Fruit fly (Drosophila melanogaster) whole organism, pupa: ENCODE measurements around the gene out.

Experiments
- CG10348 ChIP-seq: fragments of 200-800 bp; sonication (Bioruptor generic); IDR thresholded peaks from 2 replicates; pipeline ENCODE4 v1.3.6; 2022; ENCODE audit warnings: missing biosample characterization, missing genetic modification characterization
- CG12605 ChIP-seq: fragments of 200-800 bp; sonication (Bioruptor generic); IDR thresholded peaks from 2 replicates; pipeline ENCODE4 v1.3.6; 2022; ENCODE audit warnings: missing biosample characterization, missing genetic modification characterization
- CG13204 ChIP-seq: fragments of 200-800 bp; sonication (Bioruptor generic); optimal IDR thresholded peaks from 2 replicates; lab custom pipeline; 2018; ENCODE audit warnings: missing biosample characterization, mild to moderate bottlenecking, missing genetic modification characterization, moderate library complexity
- CG14655 ChIP-seq: fragments of 200-800 bp; sonication (Bioruptor generic); optimal IDR thresholded peaks from 3 replicates; lab custom pipeline; 2017; ENCODE audit warnings: mild to moderate bottlenecking, missing biosample characterization, missing genetic modification reagents, missing genetic modification characterization
- CG15710 ChIP-seq: fragments of 200-800 bp; sonication (Bioruptor generic); optimal IDR thresholded peaks from 2 replicates; lab custom pipeline; 2018; ENCODE audit warnings: missing biosample characterization, mild to moderate bottlenecking, missing genetic modification characterization, moderate library complexity
- CG17806 ChIP-seq: fragments of 200-800 bp; sonication (Bioruptor generic); optimal IDR thresholded peaks from 2 replicates; lab custom pipeline; 2018; ENCODE audit warnings: missing biosample characterization, mild to moderate bottlenecking, missing genetic modification characterization, moderate library complexity
- CG32121 ChIP-seq: fragments of 200-800 bp; sonication (Bioruptor generic); IDR thresholded peaks from 2 replicates; pipeline ENCODE4 v1.3.6; 2022; ENCODE audit warnings: missing biosample characterization, missing genetic modification characterization
- CG34367 ChIP-seq: fragments of 200-800 bp; sonication (Bioruptor generic); optimal IDR thresholded peaks from 2 replicates; lab custom pipeline; 2018; ENCODE audit warnings: missing biosample characterization, mild to moderate bottlenecking, missing genetic modification characterization
- CG4496 ChIP-seq: fragments of 200-800 bp; sonication (Bioruptor generic); IDR thresholded peaks from 3 replicates; pipeline ENCODE4 v1.3.6; 2022; ENCODE audit warnings: missing biosample characterization, missing genetic modification characterization
- CG8159 ChIP-seq: fragments of 200-800 bp; sonication (Bioruptor generic); optimal IDR thresholded peaks from 3 replicates; lab custom pipeline; 2018; ENCODE audit warnings: missing biosample characterization, mild to moderate bottlenecking, missing genetic modification characterization, moderate library complexity
- CG8301 ChIP-seq: fragments of 200-800 bp; sonication (Bioruptor generic); optimal IDR thresholded peaks from 2 replicates; lab custom pipeline; 2018; ENCODE audit warnings: missing biosample characterization, mild to moderate bottlenecking, missing genetic modification characterization
- CG9948 ChIP-seq: fragments of 200-800 bp; sonication (Bioruptor generic); optimal IDR thresholded peaks from 2 replicates; lab custom pipeline; 2018; ENCODE audit warnings: missing biosample characterization, mild to moderate bottlenecking, missing genetic modification characterization, moderate library complexity
- D1 ChIP-seq: fragments of 200-800 bp; sonication (Bioruptor generic); optimal IDR thresholded peaks from 2 replicates; lab custom pipeline; 2018; ENCODE audit warnings: missing biosample characterization, mild to moderate bottlenecking, missing genetic modification characterization, moderate library complexity
- EcR ChIP-seq: fragments of 200-800 bp; sonication (Bioruptor generic); optimal IDR thresholded peaks from 3 replicates; lab custom pipeline; 2019; ENCODE audit warnings: missing biosample characterization, missing genetic modification characterization, mild to moderate bottlenecking, moderate library complexity, missing genetic modification reagents
- Ets98B ChIP-seq: fragments of 200-800 bp; sonication (Bioruptor generic); IDR thresholded peaks from 2 replicates; pipeline ENCODE4 v1.3.6; 2022; ENCODE audit warnings: missing biosample characterization, missing genetic modification characterization
- Pif1A ChIP-seq: fragments of 200-800 bp; sonication (Bioruptor generic); optimal IDR thresholded peaks from 3 replicates; lab custom pipeline; 2016; ENCODE audit warnings: missing biosample characterization, missing genetic modification characterization
- Pif1B ChIP-seq: fragments of 200-800 bp; sonication (Bioruptor generic); optimal IDR thresholded peaks from 3 replicates; lab custom pipeline; 2016; ENCODE audit warnings: missing biosample characterization, missing genetic modification characterization
- Snoo ChIP-seq: fragments of 200-800 bp; sonication (Bioruptor generic); optimal IDR thresholded peaks from 3 replicates; lab custom pipeline; 2017; ENCODE audit warnings: missing biosample characterization, mild to moderate bottlenecking, missing genetic modification characterization, inconsistent platforms
- fd96Ca ChIP-seq: fragments of 200-800 bp; sonication (Bioruptor generic); IDR thresholded peaks from 3 replicates; pipeline ENCODE4 v1.3.6; 2022; ENCODE audit warnings: missing biosample characterization, missing genetic modification characterization
- gl ChIP-seq: fragments of 200-800 bp; sonication (Bioruptor generic); optimal IDR thresholded peaks from 2 replicates; lab custom pipeline; 2018; ENCODE audit warnings: missing biosample characterization, mild to moderate bottlenecking, missing genetic modification characterization
- rn ChIP-seq: fragments of 200-800 bp; sonication (Bioruptor generic); IDR thresholded peaks from 2 replicates; pipeline ENCODE4 v1.3.6; 2022; ENCODE audit warnings: missing biosample characterization, missing genetic modification characterization

Gene out

dm6 chrX:19294030-19294429 is 27.9 kb downstream of the out start:
- TF ChIP-seq CG8159 (tag; lab: Kevin White, UChicago) (no peak), Pif1B (GFP tag; lab: Kevin White, UChicago) (no peak), EcR (GFP tag; lab: Kevin White, UChicago) (no peak), gl (tag; lab: Kevin White, UChicago) (no peak), rn (no peak), CG13204 (GFP tag; lab: Kevin White, UChicago) (no peak), CG9948 (no peak), CG34367 (no peak), CG10348 (GFP tag; lab: Robert Waterston, UW) (no peak), CG32121 (GFP tag; lab: Robert Waterston, UW) (no peak)

dm6 chrX:19293320-19293719 is 28.6 kb downstream of the out start:
- no peak for TF ChIP-seq D1 (tag; lab: Kevin White, UChicago)
- TF ChIP-seq fd96Ca (GFP tag; lab: Robert Waterston, UW), result no peak
- no peak for TF ChIP-seq CG32121 (GFP tag; lab: Robert Waterston, UW)
- no peak for TF ChIP-seq CG8159 (tag; lab: Kevin White, UChicago)
- TF ChIP-seq CG10348 (GFP tag; lab: Robert Waterston, UW), result no peak
- TF ChIP-seq CG15710, result no peak
- TF ChIP-seq Pif1B (GFP tag; lab: Kevin White, UChicago), result no peak
- no peak for TF ChIP-seq Pif1A
- TF ChIP-seq CG34367, result no peak
- no peak for TF ChIP-seq CG17806 (tag; lab: Kevin White, UChicago)
- TF ChIP-seq Ets98B (GFP tag; lab: Robert Waterston, UW), result no peak
- TF ChIP-seq rn, result no peak
- no peak for TF ChIP-seq CG12605 (GFP tag; lab: Robert Waterston, UW)
- no peak for TF ChIP-seq gl (tag; lab: Kevin White, UChicago)
- no peak for TF ChIP-seq CG9948
- no peak for TF ChIP-seq CG4496 (GFP tag; lab: Robert Waterston, UW)
- no peak for TF ChIP-seq CG14655
- no peak for TF ChIP-seq EcR (GFP tag; lab: Kevin White, UChicago)
- no peak for TF ChIP-seq CG8301 (tag; lab: Kevin White, UChicago)
- no peak for TF ChIP-seq CG13204 (GFP tag; lab: Kevin White, UChicago)
- TF ChIP-seq, all 21 proteins: peak for 0

dm6 chrX:19291780-19292605 is 29.9 kb downstream of the out start:
- TF ChIP-seq rn, result no peak
- no peak for TF ChIP-seq Pif1A
- no peak for TF ChIP-seq CG4496 (GFP tag; lab: Robert Waterston, UW)
- no peak for TF ChIP-seq CG15710
- TF ChIP-seq D1 (tag; lab: Kevin White, UChicago), result no peak
- no peak for TF ChIP-seq CG34367
- no peak for TF ChIP-seq CG8301 (tag; lab: Kevin White, UChicago)
- no peak for TF ChIP-seq CG9948
- TF ChIP-seq gl (tag; lab: Kevin White, UChicago), result no peak
- no peak for TF ChIP-seq fd96Ca (GFP tag; lab: Robert Waterston, UW)
- no peak for TF ChIP-seq CG8159 (tag; lab: Kevin White, UChicago)
- no peak for TF ChIP-seq CG12605 (GFP tag; lab: Robert Waterston, UW)
- no peak for TF ChIP-seq CG32121 (GFP tag; lab: Robert Waterston, UW)
- TF ChIP-seq Pif1B (GFP tag; lab: Kevin White, UChicago), result no peak
- TF ChIP-seq CG14655, result no peak

dm6 chrX:19289318-19289970 is 32.5 kb downstream of the out start:
- TF ChIP-seq CG32121 (GFP tag; lab: Robert Waterston, UW) (peak; percentile 96), CG14655 (peak; percentile 89), CG9948 (peak; percentile 89), CG34367 (peak; percentile 93), fd96Ca (GFP tag; lab: Robert Waterston, UW) (peak; percentile 98), Pif1B (GFP tag; lab: Kevin White, UChicago) (peak; percentile 97), CG13204 (GFP tag; lab: Kevin White, UChicago) (peak; percentile 94), Ets98B (GFP tag; lab: Robert Waterston, UW) (peak; percentile 97), D1 (tag; lab: Kevin White, UChicago) (peak; percentile 50), CG4496 (GFP tag; lab: Robert Waterston, UW) (peak; percentile 99), Snoo (tag; lab: Kevin White, UChicago) (peak; percentile 97), CG12605 (GFP tag; lab: Robert Waterston, UW) (peak; percentile 93), rn (peak; percentile 93), CG10348 (GFP tag; lab: Robert Waterston, UW) (peak; percentile 89), Pif1A (peak; percentile 97), gl (tag; lab: Kevin White, UChicago) (peak; percentile 93), EcR (GFP tag; lab: Kevin White, UChicago) (peak; percentile 65), CG15710 (peak; percentile 96), CG8301 (tag; lab: Kevin White, UChicago) (peak; percentile 92), CG8159 (tag; lab: Kevin White, UChicago) (peak; percentile 92), CG17806 (tag; lab: Kevin White, UChicago) (peak; percentile 92)

- TF ChIP-seq CG17806 (tag; lab: Kevin White, UChicago) (no peak), CG15710 (no peak), CG8301 (tag; lab: Kevin White, UChicago) (no peak), CG32121 (GFP tag; lab: Robert Waterston, UW) (no peak), CG4496 (GFP tag; lab: Robert Waterston, UW) (no peak), D1 (tag; lab: Kevin White, UChicago) (no peak), rn (no peak), fd96Ca (GFP tag; lab: Robert Waterston, UW) (no peak), Snoo (tag; lab: Kevin White, UChicago) (no peak), gl (tag; lab: Kevin White, UChicago) (no peak), CG34367 (no peak), CG10348 (GFP tag; lab: Robert Waterston, UW) (no peak), CG8159 (tag; lab: Kevin White, UChicago) (no peak), CG13204 (GFP tag; lab: Kevin White, UChicago) (no peak), CG12605 (GFP tag; lab: Robert Waterston, UW) (no peak), Pif1A (no peak), Ets98B (GFP tag; lab: Robert Waterston, UW) (no peak), EcR (GFP tag; lab: Kevin White, UChicago) (no peak), CG14655 (no peak)
Observed at dm6 chrX:19287784-19288183, 34.1 kb downstream of the out start.
